ENCODE assay signal across 1 fruit fly cellular context in genomic region chr3L:3765782-3766520, dm6.
TF ChIP-seq lines count a peak whose summit lies in the region.

No protein-coding gene starts in this region.

TF ChIP-seq in whole organism, embryonic, 481 proteins besides CTCF, POLR2A, EP300 and RAD21 (continued from another document):
- TF ChIP-seq CG6254 (GFP tag; optimal IDR thresholded peaks at IDR 0.05; lab: Kevin White, UChicago) (peak; percentile 15), hth (optimal IDR thresholded peaks at IDR 0.05; lab: Kevin White, UChicago) (no peak), HmgZ (tag; optimal IDR thresholded peaks at IDR 0.05; lab: Kevin White, UChicago) (no peak), zen (tag; optimal IDR thresholded peaks at IDR 0.05; lab: Kevin White, UChicago) (no peak), CG3995 (GFP tag; optimal IDR thresholded peaks at IDR 0.05; lab: Kevin White, UChicago) (no peak), nmo (GFP tag; optimal IDR thresholded peaks at IDR 0.05; lab: Kevin White, UChicago) (peak; percentile 80), CG7839 (tag; optimal IDR thresholded peaks at IDR 0.05; lab: Kevin White, UChicago) (peak; percentile 85), pita (GFP tag; optimal IDR thresholded peaks at IDR 0.05; lab: Kevin White, UChicago) (no peak), sqz (GFP tag; optimal IDR thresholded peaks at IDR 0.05; lab: Kevin White, UChicago) (peak; percentile 51), Dad (GFP tag; optimal IDR thresholded peaks at IDR 0.05; lab: Kevin White, UChicago) (no peak), CG33213 (GFP tag; optimal IDR thresholded peaks at IDR 0.05; lab: Kevin White, UChicago) (peak; percentile 39), Spps (tag; optimal IDR thresholded peaks at IDR 0.05; lab: Kevin White, UChicago) (no peak), CG2875 (GFP tag; optimal IDR thresholded peaks at IDR 0.05; lab: Kevin White, UChicago) (peak; percentile 52), disco-r (GFP tag; optimal IDR thresholded peaks at IDR 0.05; lab: Kevin White, UChicago) (no peak), Bgb (GFP tag; IDR thresholded peaks at IDR 0.05; lab: Robert Waterston, UW; ENCODE audit: partially characterized antibody) (no peak), CG2116 (GFP tag; optimal IDR thresholded peaks at IDR 0.05; lab: Kevin White, UChicago) (peak; percentile 9), CG7745 (tag; optimal IDR thresholded peaks at IDR 0.05; lab: Kevin White, UChicago) (no peak), Ravus (GFP tag; IDR thresholded peaks at IDR 0.05; lab: Robert Waterston, UW) (peak; percentile 40), fu2 (GFP tag; optimal IDR thresholded peaks at IDR 0.05; lab: Kevin White, UChicago) (no peak), zf30C (GFP tag; optimal IDR thresholded peaks at IDR 0.05; lab: Kevin White, UChicago) (no peak), CG9727 (GFP tag; optimal IDR thresholded peaks at IDR 0.05; lab: Kevin White, UChicago) (peak; percentile 75), CG7372 (GFP tag; IDR thresholded peaks at IDR 0.05; lab: Robert Waterston, UW) (peak; percentile 25; the same call in 1 of the 2 replicates), wor (GFP tag; IDR thresholded peaks at IDR 0.05; lab: Robert Waterston, UW) (peak; percentile 54), eve (GFP tag; optimal IDR thresholded peaks at IDR 0.05; lab: Kevin White, UChicago) (peak in 1 of 2 experiments; percentile 84), Ets97D (GFP tag; optimal IDR thresholded peaks at IDR 0.05; lab: Kevin White, UChicago) (no peak), mld (GFP tag; IDR thresholded peaks at IDR 0.05; lab: Robert Waterston, UW; ENCODE audit: partially characterized antibody) (no peak), Hr51 (GFP tag; optimal IDR thresholded peaks at IDR 0.05; lab: Kevin White, UChicago) (peak in 1 of 2 experiments; percentile 87), CG17612 (GFP tag; IDR thresholded peaks at IDR 0.05; lab: Robert Waterston, UW) (no peak), CG4360 (GFP tag; IDR thresholded peaks at IDR 0.05; lab: Robert Waterston, UW) (no peak), CG7928 (GFP tag; optimal IDR thresholded peaks at IDR 0.05; lab: Kevin White, UChicago) (peak; percentile 15), fd3F (GFP tag; optimal IDR thresholded peaks at IDR 0.05; lab: Kevin White, UChicago) (peak; percentile 82), CG6791 (GFP tag; IDR thresholded peaks at IDR 0.05; lab: Robert Waterston, UW; ENCODE audit: partially characterized antibody) (no peak), CG10462 (GFP tag; optimal IDR thresholded peaks at IDR 0.05; lab: Kevin White, UChicago) (peak; percentile 23), shn (GFP tag; optimal IDR thresholded peaks at IDR 0.05; lab: Kevin White, UChicago) (peak; percentile 13), Asciz (GFP tag; optimal IDR thresholded peaks at IDR 0.05; lab: Kevin White, UChicago) (peak; percentile 52), kah (GFP tag; optimal IDR thresholded peaks at IDR 0.05; lab: Kevin White, UChicago) (no peak), Fer2 (tag; optimal IDR thresholded peaks at IDR 0.05; lab: Kevin White, UChicago) (peak; percentile 17), Eip74EF (GFP tag; optimal IDR thresholded peaks at IDR 0.05; lab: Kevin White, UChicago) (peak in 1 of 2 experiments; percentile 39), Mrtf (GFP tag; IDR thresholded peaks at IDR 0.05; lab: Robert Waterston, UW) (peak; percentile 66; the same call in 2 of the 3 replicates), otp (GFP tag; IDR thresholded peaks at IDR 0.05; lab: Robert Waterston, UW) (peak; percentile 56; the same call in 2 of the 3 replicates), CG4404 (GFP tag; IDR thresholded peaks at IDR 0.05; lab: Robert Waterston, UW) (no peak), Myb (GFP tag; optimal IDR thresholded peaks at IDR 0.05; lab: Kevin White, UChicago) (no peak), lilli (GFP tag; optimal IDR thresholded peaks at IDR 0.05; lab: Kevin White, UChicago) (peak; percentile 65), ttk (GFP tag; IDR thresholded peaks at IDR 0.05; lab: Robert Waterston, UW) (peak; percentile 66), oc (tag; optimal IDR thresholded peaks at IDR 0.05; lab: Kevin White, UChicago) (peak; percentile 64), BtbVII (GFP tag; optimal IDR thresholded peaks at IDR 0.05; lab: Kevin White, UChicago) (peak; percentile 52), Oaz (GFP tag; IDR thresholded peaks at IDR 0.05; lab: Robert Waterston, UW) (peak; percentile 56; the same call in 1 of the 2 replicates), chif (GFP tag; optimal IDR thresholded peaks at IDR 0.05; lab: Kevin White, UChicago) (peak; percentile 9 to 29), br (optimal IDR thresholded peaks at IDR 0.05; lab: Kevin White, UChicago) (no peak), CG17361 (GFP tag; IDR thresholded peaks at IDR 0.05; lab: Robert Waterston, UW) (peak; percentile 72), Scr (GFP tag; IDR thresholded peaks at IDR 0.05; lab: Robert Waterston, UW; ENCODE audit: partially characterized antibody) (peak; percentile 35; the same call in 1 of the 2 replicates), lab (GFP tag; optimal IDR thresholded peaks at IDR 0.05; lab: Kevin White, UChicago) (peak; percentile 75), CG1529 (GFP tag; optimal IDR thresholded peaks at IDR 0.05; lab: Kevin White, UChicago) (peak; percentile 50), CG18599 (GFP tag; optimal IDR thresholded peaks at IDR 0.05; lab: Kevin White, UChicago) (peak; percentile 64), CG11504 (tag; optimal IDR thresholded peaks at IDR 0.05; lab: Kevin White, UChicago) (peak; percentile 80), dm (GFP tag; optimal IDR thresholded peaks at IDR 0.05; lab: Kevin White, UChicago) (no peak), lmd (GFP tag; IDR thresholded peaks at IDR 0.05; lab: Robert Waterston, UW) (peak; percentile 78), CG2712 (tag; optimal IDR thresholded peaks at IDR 0.05; lab: Kevin White, UChicago) (peak; percentile 77), CG12391 (tag; optimal IDR thresholded peaks at IDR 0.05; lab: Kevin White, UChicago) (peak; percentile 85), CG13296 (GFP tag; optimal IDR thresholded peaks at IDR 0.05; lab: Kevin White, UChicago) (peak; percentile 77), tna (GFP tag; IDR thresholded peaks at IDR 0.05; lab: Robert Waterston, UW; ENCODE audit: partially characterized antibody) (no peak), Trl (optimal IDR thresholded peaks at IDR 0.05; lab: Kevin White, UChicago) (peak; percentile 80 to 94), Trl (GFP tag; optimal IDR thresholded peaks at IDR 0.05; lab: Kevin White, UChicago) (no peak), ERR (GFP tag; optimal IDR thresholded peaks at IDR 0.05; lab: Kevin White, UChicago) (no peak), CG34376 (GFP tag; optimal IDR thresholded peaks at IDR 0.05; lab: Kevin White, UChicago) (peak; percentile 15), CG10147 (GFP tag; optimal IDR thresholded peaks at IDR 0.05; lab: Kevin White, UChicago) (peak; percentile 36), tgo (GFP tag; IDR thresholded peaks at IDR 0.05; lab: Robert Waterston, UW) (peak; percentile 76)
TF ChIP-seq in whole organism, embryonic: peak in this region for 302.
